Fruit fly (Drosophila melanogaster): ENCODE data around the gene scf.

scf gene

dm6 chr3L:1323136-1323535 lies 24.7 kb downstream of the scf start (continued):
- peak; percentile 54 for TF ChIP-seq CG2875 (GFP tag; optimal IDR thresholded peaks at IDR 0.05)
- TF ChIP-seq CG1647 (GFP tag; optimal IDR thresholded peaks at IDR 0.05), result peak; percentile 22
- TF ChIP-seq Aef1 (GFP tag; IDR thresholded peaks at IDR 0.05), result no peak; the same call in 2 of the 3 replicates
- peak; percentile 5 for TF ChIP-seq CG18619 (GFP tag; optimal IDR thresholded peaks at IDR 0.05)
- TF ChIP-seq CG10654 (GFP tag; optimal IDR thresholded peaks at IDR 0.05), result peak; percentile 49
- TF ChIP-seq CG18764 (GFP tag; optimal IDR thresholded peaks at IDR 0.05), result peak; percentile 50
- TF ChIP-seq wor (GFP tag; IDR thresholded peaks at IDR 0.05), result 0 out of 2 replicates have a peak, but pooled peaks have one; percentile 11
- TF ChIP-seq HmgD (GFP tag; optimal IDR thresholded peaks at IDR 0.05), result peak; percentile 10
- peak; percentile 89 for TF ChIP-seq nmo (GFP tag; optimal IDR thresholded peaks at IDR 0.05)
- peak; percentile 11 for TF ChIP-seq CG13624 (GFP tag; optimal IDR thresholded peaks at IDR 0.05)
- TF ChIP-seq CG9215 (GFP tag; IDR thresholded peaks at IDR 0.05), result no peak
- no peak for TF ChIP-seq disco-r (GFP tag; optimal IDR thresholded peaks at IDR 0.05)
- TF ChIP-seq ac (GFP tag; optimal IDR thresholded peaks at IDR 0.05), result no peak
- peak; percentile 30; the same call in 1 of the 2 replicates for TF ChIP-seq Ada2b (GFP tag; IDR thresholded peaks at IDR 0.05)
- peak; percentile 88 for TF ChIP-seq CG10979 (tag; optimal IDR thresholded peaks at IDR 0.05)
- peak; percentile 13 for TF ChIP-seq CG2116 (GFP tag; optimal IDR thresholded peaks at IDR 0.05)
- TF ChIP-seq Abd-B (GFP tag; optimal IDR thresholded peaks at IDR 0.05), result peak; percentile 76
- no peak for TF ChIP-seq lbe (GFP tag; optimal IDR thresholded peaks at IDR 0.05)
- TF ChIP-seq cwo (GFP tag; optimal IDR thresholded peaks at IDR 0.05), result peak; percentile 22
- TF ChIP-seq zf30C (GFP tag; optimal IDR thresholded peaks at IDR 0.05), result peak; percentile 72
- TF ChIP-seq fd102C (GFP tag; optimal IDR thresholded peaks at IDR 0.05), result no peak
- no peak for TF ChIP-seq Opbp (GFP tag; IDR thresholded peaks at IDR 0.05; ENCODE audit: partially characterized antibody)
- TF ChIP-seq Dref (GFP tag; IDR thresholded peaks at IDR 0.05), result no peak
- peak; percentile 24 for TF ChIP-seq trh (GFP tag; optimal IDR thresholded peaks at IDR 0.05)
- peak; percentile 57 for TF ChIP-seq CG7556 (GFP tag; optimal IDR thresholded peaks at IDR 0.05)
- TF ChIP-seq jumu (GFP tag; optimal IDR thresholded peaks at IDR 0.05), result peak; percentile 72
- peak; percentile 49 for TF ChIP-seq ATbp (GFP tag; optimal IDR thresholded peaks at IDR 0.05)
- TF ChIP-seq Neu2 (GFP tag; optimal IDR thresholded peaks at IDR 0.05; ENCODE audit: borderline replicate concordance), result no peak
- no peak for TF ChIP-seq CG7745 (tag; optimal IDR thresholded peaks at IDR 0.05)
- TF ChIP-seq CG11456 (GFP tag; IDR thresholded peaks at IDR 0.05), result 0 out of 3 replicates have a peak, but pooled peaks have one; percentile 50
- TF ChIP-seq Dip3 (GFP tag; optimal IDR thresholded peaks at IDR 0.05), result peak; percentile 44
- peak; percentile 59 for TF ChIP-seq ssp (GFP tag; IDR thresholded peaks at IDR 0.05)
- peak; percentile 62 for TF ChIP-seq onecut (GFP tag; IDR thresholded peaks at IDR 0.05)
- no peak for TF ChIP-seq CG16779 (GFP tag; IDR thresholded peaks at IDR 0.05)
- TF ChIP-seq CG2202 (tag; optimal IDR thresholded peaks at IDR 0.05), result peak; percentile 83
- peak; percentile 74 for TF ChIP-seq ara (GFP tag; IDR thresholded peaks at IDR 0.05)
- no peak for TF ChIP-seq CG14965 (GFP tag; optimal IDR thresholded peaks at IDR 0.05; ENCODE audit: borderline replicate concordance)
- peak; percentile 15 for TF ChIP-seq CG11723 (GFP tag; optimal IDR thresholded peaks at IDR 0.05)
- TF ChIP-seq CG9609 (GFP tag; optimal IDR thresholded peaks at IDR 0.05), result peak; percentile 58
- peak; percentile 57 for TF ChIP-seq CG4730 (GFP tag; IDR thresholded peaks at IDR 0.05)
- peak; percentile 54 for TF ChIP-seq CG3163 (GFP tag; optimal IDR thresholded peaks at IDR 0.05)
- TF ChIP-seq pb (GFP tag; optimal IDR thresholded peaks at IDR 0.05), result peak; percentile 51
- peak; percentile 56 for TF ChIP-seq CG17802 (tag; optimal IDR thresholded peaks at IDR 0.05)
- peak; percentile 13 for TF ChIP-seq CG12071 (GFP tag; optimal IDR thresholded peaks at IDR 0.05)
- TF ChIP-seq ci (GFP tag; IDR thresholded peaks at IDR 0.05), result peak; percentile 70
- TF ChIP-seq CG12219 (GFP tag; optimal IDR thresholded peaks at IDR 0.05), result peak; percentile 71
- peak; percentile 23; the same call in 1 of the 3 replicates for TF ChIP-seq gce (GFP tag; IDR thresholded peaks at IDR 0.05)
- peak; percentile 60; the same call in 1 of the 3 replicates for TF ChIP-seq Optix (GFP tag; IDR thresholded peaks at IDR 0.05)
- peak; percentile 18 for TF ChIP-seq CG31388 (GFP tag; optimal IDR thresholded peaks at IDR 0.05)
- TF ChIP-seq lola (GFP tag; optimal IDR thresholded peaks at IDR 0.05), result peak in 1 of 3 experiments; percentile 93
- no peak for TF ChIP-seq Dek (tag; optimal IDR thresholded peaks at IDR 0.05)
